Fruit fly (Drosophila melanogaster): Measurements from ENCODE around the gene mdy.

mdy gene

dm6 chr2L:16859566-16859965 lies 43.1 kb downstream of the mdy start (continued):
- TF ChIP-seq corto (GFP tag; optimal IDR thresholded peaks at IDR 0.05) (no peak), inv (GFP tag; IDR thresholded peaks at IDR 0.05; ENCODE audit: partially characterized antibody) (no peak), CG9727 (GFP tag; optimal IDR thresholded peaks at IDR 0.05) (no peak), CG31365 (tag; optimal IDR thresholded peaks at IDR 0.05) (no peak), Sry-δ (GFP tag; optimal IDR thresholded peaks at IDR 0.05) (no peak), Xbp1 (GFP tag; optimal IDR thresholded peaks at IDR 0.05) (no peak), gsb-n (tag; optimal IDR thresholded peaks at IDR 0.05) (peak; percentile 51), CG12104 (GFP tag; optimal IDR thresholded peaks at IDR 0.05) (no peak), psq (GFP tag; optimal IDR thresholded peaks at IDR 0.05) (no peak), CG2199 (GFP tag; IDR thresholded peaks at IDR 0.05) (no peak), trem (tag; optimal IDR thresholded peaks at IDR 0.05) (peak; percentile 20), aop (GFP tag; IDR thresholded peaks at IDR 0.05) (no peak), bsh (GFP tag; optimal IDR thresholded peaks at IDR 0.05) (peak in 1 of 2 experiments; percentile 51), CoRest (tag; optimal IDR thresholded peaks at IDR 0.05) (peak; percentile 14), CG18476 (GFP tag; optimal IDR thresholded peaks at IDR 0.05) (no peak), Bteb2 (GFP tag; optimal IDR thresholded peaks at IDR 0.05) (no peak), CG18262 (tag; optimal IDR thresholded peaks at IDR 0.05) (peak; percentile 22), dm (GFP tag; optimal IDR thresholded peaks at IDR 0.05) (no peak), CG15479 (GFP tag; optimal IDR thresholded peaks at IDR 0.05) (no peak), D (optimal IDR thresholded peaks at IDR 0.05) (no peak), D (GFP tag; optimal IDR thresholded peaks at IDR 0.05) (no peak), sob (GFP tag; IDR thresholded peaks at IDR 0.05) (no peak), CG31224 (GFP tag; IDR thresholded peaks at IDR 0.05) (no peak), ATbp (GFP tag; optimal IDR thresholded peaks at IDR 0.05) (no peak), stwl (tag; optimal IDR thresholded peaks at IDR 0.05) (peak; percentile 16), CG8944 (GFP tag; optimal IDR thresholded peaks at IDR 0.05) (no peak), CG7839 (tag; optimal IDR thresholded peaks at IDR 0.05) (peak; percentile 29), pita (GFP tag; optimal IDR thresholded peaks at IDR 0.05) (peak; percentile 35), Abd-B (GFP tag; optimal IDR thresholded peaks at IDR 0.05) (no peak), mam (GFP tag; optimal IDR thresholded peaks at IDR 0.05) (no peak), Atf3 (GFP tag; optimal IDR thresholded peaks at IDR 0.05) (no peak), Hand (GFP tag; optimal IDR thresholded peaks at IDR 0.05) (no peak), tio (GFP tag; optimal IDR thresholded peaks at IDR 0.05) (no peak), Pdp1 (GFP tag; optimal IDR thresholded peaks at IDR 0.05) (no peak), bcd (GFP tag; optimal IDR thresholded peaks at IDR 0.05) (no peak), Blimp-1 (GFP tag; optimal IDR thresholded peaks at IDR 0.05) (peak; percentile 30), nmo (GFP tag; optimal IDR thresholded peaks at IDR 0.05) (peak; percentile 27), Lpt (GFP tag; optimal IDR thresholded peaks at IDR 0.05) (no peak), wek (GFP tag; optimal IDR thresholded peaks at IDR 0.05) (no peak), PHDP (tag; optimal IDR thresholded peaks at IDR 0.05) (peak; percentile 41), maf-S (GFP tag; optimal IDR thresholded peaks at IDR 0.05) (no peak), CG2889 (GFP tag; IDR thresholded peaks at IDR 0.05) (peak; percentile 60; the same call in 2 of the 3 replicates), Hr51 (GFP tag; optimal IDR thresholded peaks at IDR 0.05) (peak in 1 of 2 experiments; percentile 41), CG2116 (GFP tag; optimal IDR thresholded peaks at IDR 0.05) (no peak), dmrt11E (tag; optimal IDR thresholded peaks at IDR 0.05) (peak; percentile 17), tna (GFP tag; IDR thresholded peaks at IDR 0.05; ENCODE audit: partially characterized antibody) (no peak), phol (tag; optimal IDR thresholded peaks at IDR 0.05) (peak; percentile 29)
